Worm (Caenorhabditis elegans) whole organism, L3 larva: ENCODE data around the gene Y94H6A.12.

ENCODE experiments used
- fkh-10 ChIP-seq: sonication (generic microtip); optimal IDR thresholded peaks from 2 replicates; lab custom pipeline; 2017; ENCODE audit warnings: missing biosample characterization, missing genetic modification reagents, missing genetic modification characterization
- lin-15B ChIP-seq: fragments of 150-350 bp; optimal IDR thresholded peaks from 2 replicates; lab custom pipeline; 2014; ENCODE audit warnings: missing biosample characterization, missing genetic modification characterization
- lin-39 ChIP-seq: fragments of 150-350 bp; optimal IDR thresholded peaks from 2 replicates; lab custom pipeline; 2018; ENCODE audit warnings: missing biosample characterization, missing genetic modification reagents, missing genetic modification characterization
- nfya-1 ChIP-seq: sonication (generic microtip); optimal IDR thresholded peaks from 2 replicates; lab custom pipeline; 2017; ENCODE audit warnings: missing genetic modification characterization, mild to moderate bottlenecking, missing compliant biosample characterization, antibody characterized with exemption, moderate library complexity; ENCODE audit not compliant: insufficient read depth
- nhr-11 ChIP-seq: fragments of 150-350 bp; optimal IDR thresholded peaks from 2 replicates; lab custom pipeline; 2014; ENCODE audit warnings: missing biosample characterization, missing genetic modification characterization
- snpc-4 ChIP-seq: fragments of 150-350 bp; optimal IDR thresholded peaks from 2 replicates; lab custom pipeline; 2014; ENCODE audit warnings: missing biosample characterization, missing genetic modification characterization

Y94H6A.12 gene

ce11 chrIV:2663953-2664900 is 48.6 kb downstream of the Y94H6A.12 start, which contains the start of gene Y69A2AR.31:
Gene Y69A2AR.31, minus strand, starts transcription at chrIV:2664003.
- TF ChIP-seq nfya-1 (tag; lab: Kevin White, UChicago), result peak; percentile 42
- TF ChIP-seq fkh-10 (GFP tag; lab: Kevin White, UChicago), result peak; percentile 6
- TF ChIP-seq snpc-4 (tag; lab: Kevin White, UChicago), result no peak
- TF ChIP-seq lin-39, result peak; percentile 18
- TF ChIP-seq nhr-11, result no peak
- TF ChIP-seq lin-15B (tag; lab: Kevin White, UChicago), result peak; percentile 33
